Worm (Caenorhabditis elegans) whole organism, L1 larva: ENCODE results near the gene tbg-1.

ENCODE experiments used
- C04F5.9 ChIP-seq: sonication (generic microtip); optimal IDR thresholded peaks from 2 replicates; lab custom pipeline; 2016; ENCODE audit warnings: missing genetic modification characterization, missing compliant biosample characterization
- C16A3.4 ChIP-seq: fragments of 150-350 bp; optimal IDR thresholded peaks from 2 replicates; lab custom pipeline; 2014; ENCODE audit warnings: missing biosample characterization, missing genetic modification characterization
- C34B4.2 ChIP-seq: sonication (generic microtip); optimal IDR thresholded peaks from 2 replicates; lab custom pipeline; 2017; ENCODE audit warnings: mild to moderate bottlenecking, missing genetic modification characterization, missing compliant biosample characterization
- Y116A8C.19 ChIP-seq: sonication (generic microtip); optimal IDR thresholded peaks from 2 replicates; lab custom pipeline; 2016; ENCODE audit warnings: missing compliant biosample characterization, missing genetic modification characterization, borderline replicate concordance
- ceh-8 ChIP-seq: fragments of 200-800 bp; sonication (Bioruptor generic); optimal IDR thresholded peaks from 2 replicates; lab custom pipeline; 2018; ENCODE audit warnings: mild to moderate bottlenecking, missing genetic modification characterization, moderate library complexity, missing compliant biosample characterization
- dpl-1 ChIP-seq, 3 experiments: fragments of 150-350 bp in 2 of 3; sonication (generic microtip) in 1 of 3; optimal IDR thresholded peaks; 2 replicates each; lab custom pipeline; 2014 to 2017; ENCODE audit warnings: missing biosample characterization in 3 of 3, missing genetic modification characterization in 3 of 3, missing genetic modification reagents in 3 of 3
- elt-2 ChIP-seq: sonication (generic microtip); optimal IDR thresholded peaks from 2 replicates; lab custom pipeline; 2016; ENCODE audit warnings: missing genetic modification characterization, mild to moderate bottlenecking, inconsistent platforms, missing compliant biosample characterization, missing genetic modification reagents
- elt-3 ChIP-seq, 6 experiments: fragments of 150-350 bp in 1 of 6; sonication (generic microtip); optimal IDR thresholded peaks; 2 replicates each; lab custom pipeline; 2017 to 2018; ENCODE audit warnings: missing biosample characterization in 6 of 6, missing genetic modification characterization in 6 of 6, inconsistent platforms in 1 of 6
- fkh-10 ChIP-seq: sonication (generic microtip); optimal IDR thresholded peaks from 2 replicates; lab custom pipeline; 2017; ENCODE audit warnings: missing biosample characterization, missing genetic modification reagents, missing genetic modification characterization
- fkh-8 ChIP-seq: sonication (generic microtip); optimal IDR thresholded peaks from 2 replicates; lab custom pipeline; 2016; ENCODE audit warnings: mild to moderate bottlenecking, missing genetic modification characterization, missing compliant biosample characterization
- fos-1 ChIP-seq: fragments of 150-350 bp; optimal IDR thresholded peaks from 2 replicates; lab custom pipeline; 2014; ENCODE audit warnings: missing biosample characterization, missing genetic modification characterization
- lin-14 ChIP-seq: fragments of 200-800 bp; sonication (Bioruptor generic); optimal IDR thresholded peaks from 2 replicates; lab custom pipeline; 2018; ENCODE audit warnings: mild to moderate bottlenecking, missing genetic modification characterization, moderate library complexity, missing compliant biosample characterization
- lin-39 ChIP-seq: fragments of 150-350 bp; optimal IDR thresholded peaks from 2 replicates; lab custom pipeline; 2014; ENCODE audit warnings: missing biosample characterization, missing genetic modification reagents, missing genetic modification characterization
- lsy-2 ChIP-seq, 2 experiments: fragments of 150-350 bp; optimal IDR thresholded peaks; 2 replicates each; lab custom pipeline; 2014; ENCODE audit warnings: missing biosample characterization in 2 of 2, missing genetic modification characterization in 2 of 2
- mdl-1 ChIP-seq, 2 experiments: fragments of 150-350 bp; optimal IDR thresholded peaks; 2 replicates each; lab custom pipeline; 2014 to 2017; ENCODE audit warnings: missing biosample characterization in 2 of 2, missing genetic modification characterization in 2 of 2, inconsistent platforms in 1 of 2
- nhr-11 ChIP-seq: fragments of 150-350 bp; optimal IDR thresholded peaks from 2 replicates; lab custom pipeline; 2014; ENCODE audit warnings: missing biosample characterization, missing genetic modification characterization
- nhr-19 ChIP-seq: fragments of 200-800 bp; sonication (Bioruptor generic); conservative IDR thresholded peaks from 2 replicates; pipeline ENCODE4 v1.3.6; 2022; ENCODE audit warnings: missing genetic modification characterization, missing compliant biosample characterization
- nhr-28 ChIP-seq: fragments of 150-350 bp; optimal IDR thresholded peaks from 2 replicates; lab custom pipeline; 2014; ENCODE audit warnings: missing biosample characterization, missing genetic modification characterization
- nhr-47 ChIP-seq: sonication (generic microtip); optimal IDR thresholded peaks from 2 replicates; lab custom pipeline; 2016; ENCODE audit warnings: mild to moderate bottlenecking, missing genetic modification characterization, moderate library complexity, missing compliant biosample characterization
- nhr-71 ChIP-seq: sonication (generic microtip); optimal IDR thresholded peaks from 2 replicates; lab custom pipeline; 2016; ENCODE audit warnings: mild to moderate bottlenecking, missing genetic modification characterization, moderate library complexity, missing compliant biosample characterization
- nhr-77 ChIP-seq: fragments of 150-350 bp; optimal IDR thresholded peaks from 2 replicates; lab custom pipeline; 2014; ENCODE audit warnings: missing biosample characterization, missing genetic modification characterization
- nhr-84 ChIP-seq: sonication (generic microtip); optimal IDR thresholded peaks from 2 replicates; lab custom pipeline; 2017; ENCODE audit warnings: missing biosample characterization, missing genetic modification characterization
- nhr-90 ChIP-seq: sonication (generic microtip); optimal IDR thresholded peaks from 2 replicates; lab custom pipeline; 2016; ENCODE audit warnings: mild to moderate bottlenecking, missing genetic modification characterization, missing compliant biosample characterization; ENCODE audit not compliant: poor library complexity
- tlp-1 ChIP-seq: fragments of 150-350 bp; optimal IDR thresholded peaks from 2 replicates; lab custom pipeline; 2014; ENCODE audit warnings: missing biosample characterization, missing genetic modification characterization
- unc-30 ChIP-seq: sonication (generic microtip); optimal IDR thresholded peaks from 2 replicates; lab custom pipeline; 2017; ENCODE audit warnings: missing biosample characterization, missing genetic modification characterization
- unc-86 ChIP-seq: sonication (generic microtip); optimal IDR thresholded peaks from 2 replicates; lab custom pipeline; 2016; ENCODE audit warnings: missing genetic modification characterization, missing compliant biosample characterization
- unc-98 ChIP-seq: fragments of 200-800 bp; sonication (Bioruptor generic); IDR thresholded peaks from 2 replicates; pipeline ENCODE4 v1.3.6; 2022; ENCODE audit warnings: missing genetic modification characterization, missing compliant biosample characterization
- vab-15 ChIP-seq: sonication (generic microtip); optimal IDR thresholded peaks from 2 replicates; lab custom pipeline; 2017; ENCODE audit warnings: missing genotype, mild to moderate bottlenecking, missing genetic modification characterization, missing compliant biosample characterization
- xbp-1 ChIP-seq: sonication (generic microtip); optimal IDR thresholded peaks from 2 replicates; lab custom pipeline; 2016; ENCODE audit warnings: missing genetic modification characterization, missing compliant biosample characterization
- zag-1 ChIP-seq: fragments of 150-350 bp; optimal IDR thresholded peaks from 2 replicates; lab custom pipeline; 2014; ENCODE audit warnings: missing biosample characterization, missing genetic modification characterization

Gene tbg-1

DNA sequence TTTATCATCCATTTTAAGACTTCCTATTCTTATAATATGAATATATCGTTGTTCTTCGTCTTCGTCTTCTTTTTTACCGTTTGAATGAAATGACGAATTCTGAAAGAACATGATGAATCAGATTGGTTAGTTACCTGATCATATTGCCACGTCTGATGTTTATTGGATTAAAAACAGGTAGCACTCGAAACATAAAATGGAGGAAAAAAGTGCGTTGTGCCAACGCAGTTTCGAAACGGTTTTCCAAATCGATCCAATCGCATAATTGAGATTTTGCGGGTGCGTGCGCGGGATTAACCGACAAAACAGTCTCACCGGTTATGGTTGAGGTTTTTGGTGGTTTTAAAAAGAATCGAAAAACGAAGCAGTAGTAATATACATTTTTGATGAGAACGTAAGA is 33.4 kb downstream of the tbg-1 start, which contains the start of gene rom-2:
Gene rom-2, minus strand, starts transcription at position 101 of the 400 bp plus-strand sequence.
- TF ChIP-seq C04F5.9 (tag; lab: Kevin White, UChicago) (no peak), nhr-77 (tag; lab: Kevin White, UChicago) (no peak), elt-3 (tag; optimal IDR thresholded peaks at IDR 0.05; lab: Kevin White, UChicago) (no peak), nhr-84 (tag; lab: Kevin White, UChicago) (no peak), nhr-90 (no peak)

DNA sequence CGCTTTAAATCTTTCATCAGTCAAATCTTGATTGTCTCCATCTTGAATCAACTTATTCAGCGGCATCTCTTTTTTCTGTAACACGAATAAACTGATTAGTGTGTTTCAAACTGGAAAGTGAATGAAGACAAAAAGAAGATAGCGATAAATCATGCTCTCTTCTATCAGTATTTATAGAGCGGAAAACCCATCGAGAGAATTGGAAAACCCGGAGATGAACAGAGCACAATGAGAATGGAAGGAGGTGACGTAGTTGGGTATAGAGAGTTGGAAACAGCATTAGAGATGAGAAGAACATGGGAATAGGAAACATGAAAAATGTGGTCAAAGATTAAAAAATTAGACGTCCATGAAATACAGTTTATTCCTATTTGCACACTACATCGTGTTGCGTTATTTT is 36.8 kb downstream of the tbg-1 start, which contains the start of gene acox-1.5:
Gene acox-1.5, minus strand, starts transcription at position 75 of the 400 bp plus-strand sequence.
- TF ChIP-seq C04F5.9 (tag; lab: Kevin White, UChicago), result no peak
- TF ChIP-seq elt-2 (tag; lab: Kevin White, UChicago), result peak; percentile 35

DNA sequence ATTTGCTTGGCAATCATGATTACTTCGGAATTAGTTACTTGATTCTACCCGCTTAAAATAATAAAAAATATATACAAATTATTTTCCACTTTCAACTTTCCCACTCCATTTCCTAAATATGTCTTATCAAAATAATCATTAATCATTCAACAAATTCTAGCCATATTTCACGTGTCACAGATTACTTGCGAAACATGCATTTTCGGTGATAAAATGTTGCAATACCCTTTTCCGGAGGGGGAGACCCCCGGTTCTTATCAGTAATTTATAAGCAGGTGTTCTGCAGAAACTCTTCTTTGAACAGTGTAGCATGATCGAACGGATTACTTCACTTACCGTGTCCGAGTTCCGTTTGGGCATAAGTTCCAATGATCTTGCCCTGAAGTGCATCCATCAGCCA is 38.7 kb downstream of the tbg-1 start:
- TF ChIP-seq elt-2 (tag; lab: Kevin White, UChicago) (peak; percentile 83), nhr-28 (no peak), C34B4.2 (no peak), vab-15 (no peak), mdl-1 (tag; optimal IDR thresholded peaks at IDR 0.05; lab: Kevin White, UChicago) (peak in 1 of 2 experiments; percentile 2)
- TF ChIP-seq, all 84 proteins: peak for 2

DNA sequence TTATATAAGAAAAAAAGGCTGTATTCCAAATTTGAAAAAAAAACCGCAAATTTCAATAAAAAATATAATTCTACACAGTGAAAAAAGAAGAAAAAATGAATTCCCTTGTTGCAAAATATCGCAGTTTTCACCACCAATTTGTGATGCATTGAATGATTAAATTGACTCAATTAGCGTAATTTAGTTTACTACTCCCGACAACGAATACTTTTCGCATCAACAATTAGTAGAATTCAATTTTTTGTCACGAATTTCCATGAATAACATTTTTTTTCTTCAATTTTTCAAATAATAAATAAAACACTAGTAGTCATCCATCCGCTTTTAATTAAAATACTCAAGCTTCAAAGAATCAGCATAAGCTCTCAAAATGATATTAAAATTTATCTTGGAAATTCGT is 43.6 kb downstream of the tbg-1 start:
- TF ChIP-seq nhr-47, result peak; percentile 36
- TF ChIP-seq C16A3.4 (tag; lab: Kevin White, UChicago), result no peak
- TF ChIP-seq lin-14 (GFP tag; lab: Kevin White, UChicago), result peak; percentile 72
- peak; percentile 94 for TF ChIP-seq ceh-8 (GFP tag; lab: Kevin White, UChicago)
- TF ChIP-seq unc-30, result no peak
- TF ChIP-seq fkh-10 (GFP tag; lab: Kevin White, UChicago), result no peak
- TF ChIP-seq lsy-2 (tag; optimal IDR thresholded peaks at IDR 0.05; lab: Kevin White, UChicago), result peak; percentile 5 to 29
- peak; percentile 38 for TF ChIP-seq fkh-8
- peak; percentile 6 for TF ChIP-seq zag-1 (tag; lab: Kevin White, UChicago)
- peak; percentile 52 for TF ChIP-seq nhr-71 (tag; lab: Kevin White, UChicago)

DNA sequence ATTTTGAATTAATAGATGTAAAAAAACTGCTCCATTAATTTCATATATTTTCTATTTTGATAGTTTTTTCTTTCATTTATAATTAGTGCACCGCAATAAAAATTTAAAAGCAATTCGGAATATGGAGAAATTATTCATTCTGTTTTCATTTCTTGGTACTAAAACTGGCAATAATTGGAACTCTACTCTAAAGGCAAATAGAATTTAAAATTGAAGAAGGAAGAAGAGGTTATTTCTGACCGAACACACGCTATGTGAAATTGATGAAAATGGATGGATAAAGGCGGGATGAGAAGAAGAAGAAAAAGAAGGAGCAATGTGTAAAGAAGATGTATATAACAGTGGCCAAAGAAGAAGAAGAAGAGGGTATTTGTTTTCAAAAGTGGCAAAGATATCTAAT is 45.7 kb downstream of the tbg-1 start:
- TF ChIP-seq nhr-28 (no peak), nhr-11 (tag; lab: Kevin White, UChicago) (no peak), nhr-19 (no peak), fos-1 (no peak), dpl-1 (GFP tag; optimal IDR thresholded peaks at IDR 0.05; lab: Kevin White, UChicago) (no peak), Y116A8C.19 (tag; lab: Kevin White, UChicago) (no peak), tlp-1 (tag; lab: Kevin White, UChicago) (no peak), mdl-1 (tag; optimal IDR thresholded peaks at IDR 0.05; lab: Kevin White, UChicago) (no peak), unc-98 (no peak), zag-1 (tag; lab: Kevin White, UChicago) (no peak), xbp-1 (tag; lab: Kevin White, UChicago) (no peak), fkh-8 (no peak)

DNA sequence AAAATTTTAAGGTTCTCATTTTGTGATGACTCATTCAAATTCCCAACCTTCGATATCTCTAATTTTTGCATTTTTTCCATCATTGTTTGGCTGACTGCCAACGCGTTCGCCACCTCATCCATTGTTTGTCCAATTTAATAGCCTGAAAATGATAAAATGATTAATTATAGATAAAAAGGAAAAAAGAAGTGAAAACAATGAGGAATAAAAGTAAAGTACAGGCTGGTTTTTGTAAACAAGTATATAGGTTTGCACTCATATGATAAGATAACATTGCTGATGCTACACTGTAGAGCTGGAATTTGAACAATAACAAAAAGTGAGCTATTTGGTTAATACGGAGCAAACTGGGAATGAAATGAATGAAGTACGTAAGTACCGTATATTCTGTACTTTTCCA is 46.7 kb downstream of the tbg-1 start, which contains the start of gene C48B4.3:
Gene C48B4.3, minus strand, starts transcription at position 149 of the 400 bp plus-strand sequence.
- no peak for TF ChIP-seq unc-86 (tag; lab: Kevin White, UChicago)
- TF ChIP-seq elt-2 (tag; lab: Kevin White, UChicago), result peak; percentile 6
- no peak for TF ChIP-seq lin-39 (tag; lab: Kevin White, UChicago)
